Fruit fly (Drosophila melanogaster) whole organism, embryonic: ENCODE results near the gene CG4393.

ENCODE experiments used
- ATbp ChIP-seq: fragments of 200-800 bp; sonication (Bioruptor generic); optimal IDR thresholded peaks from 2 replicates; lab custom pipeline; 2017; ENCODE audit warnings: missing biosample characterization, mild to moderate bottlenecking, missing genetic modification characterization, missing genetic modification reagents
- Bdp1 ChIP-seq: fragments of 200-800 bp; sonication (Bioruptor generic); optimal IDR thresholded peaks from 3 replicates; lab custom pipeline; 2016; ENCODE audit warnings: missing biosample characterization, missing genetic modification characterization
- BtbVII ChIP-seq: fragments of 200-800 bp; sonication (Bioruptor generic); optimal IDR thresholded peaks from 3 replicates; lab custom pipeline; 2017; ENCODE audit warnings: missing biosample characterization, mild to moderate bottlenecking, missing genetic modification characterization
- CG10267 ChIP-seq: fragments of 200-800 bp; sonication (Bioruptor generic); optimal IDR thresholded peaks from 2 replicates; lab custom pipeline; 2018; ENCODE audit warnings: missing biosample characterization, mild to moderate bottlenecking, missing genetic modification characterization, moderate library complexity
- CG10274 ChIP-seq: fragments of 200-800 bp; sonication (Bioruptor generic); optimal IDR thresholded peaks from 3 replicates; lab custom pipeline; 2017; ENCODE audit warnings: missing biosample characterization, mild to moderate bottlenecking, missing genetic modification characterization
- CG12299 ChIP-seq: fragments of 200-800 bp; sonication (Bioruptor generic); optimal IDR thresholded peaks from 2 replicates; lab custom pipeline; 2018; ENCODE audit warnings: missing biosample characterization, mild to moderate bottlenecking, missing genetic modification characterization
- CG12744 ChIP-seq: fragments of 200-800 bp; sonication (Bioruptor generic); optimal IDR thresholded peaks from 2 replicates; lab custom pipeline; 2016; ENCODE audit warnings: missing biosample characterization, missing genetic modification characterization
- CG13424 ChIP-seq: fragments of 200-800 bp; sonication (Bioruptor generic); optimal IDR thresholded peaks from 2 replicates; lab custom pipeline; 2019; ENCODE audit warnings: missing biosample characterization, mild to moderate bottlenecking, missing genetic modification characterization, moderate library complexity
- CG15514 ChIP-seq: fragments of 200-800 bp; sonication (Bioruptor generic); optimal IDR thresholded peaks from 3 replicates; lab custom pipeline; 2017; ENCODE audit warnings: missing biosample characterization, missing genetic modification characterization, mild to moderate bottlenecking, moderate library complexity, missing genetic modification reagents
- CG17912 ChIP-seq: fragments of 200-800 bp; sonication (Bioruptor generic); optimal IDR thresholded peaks from 2 replicates; lab custom pipeline; 2018; ENCODE audit warnings: missing biosample characterization, mild to moderate bottlenecking, missing genetic modification characterization
- CG18011 ChIP-seq: fragments of 200-800 bp; sonication (Bioruptor generic); optimal IDR thresholded peaks from 2 replicates; lab custom pipeline; 2017; ENCODE audit warnings: missing biosample characterization, missing genetic modification characterization, mild to moderate bottlenecking, moderate library complexity, missing genotype
- CG4328 ChIP-seq: fragments of 200-800 bp; sonication (Bioruptor generic); optimal IDR thresholded peaks from 3 replicates; lab custom pipeline; 2017; ENCODE audit warnings: missing biosample characterization, missing genetic modification reagents, missing genetic modification characterization
- CG6254 ChIP-seq: fragments of 200-800 bp; sonication (Bioruptor generic); optimal IDR thresholded peaks from 3 replicates; lab custom pipeline; 2017; ENCODE audit warnings: mild to moderate bottlenecking, missing biosample characterization, missing genetic modification reagents, missing genetic modification characterization
- CG6272 ChIP-seq: fragments of 200-800 bp; sonication (Bioruptor generic); IDR thresholded peaks from 2 replicates; pipeline ENCODE4 v1.3.6; 2022; ENCODE audit warnings: missing biosample characterization, missing genetic modification characterization
- CG6813 ChIP-seq: fragments of 200-800 bp; sonication (Bioruptor generic); optimal IDR thresholded peaks from 2 replicates; lab custom pipeline; 2017; ENCODE audit warnings: missing biosample characterization, missing genetic modification characterization, mild to moderate bottlenecking, moderate library complexity, missing genetic modification reagents
- CG7271 ChIP-seq: fragments of 200-800 bp; sonication (Bioruptor generic); optimal IDR thresholded peaks from 2 replicates; lab custom pipeline; 2018; ENCODE audit warnings: missing biosample characterization, mild to moderate bottlenecking, missing genetic modification characterization, moderate library complexity
- CG7372 ChIP-seq: fragments of 200-800 bp; sonication (Bioruptor generic); IDR thresholded peaks from 2 replicates; pipeline ENCODE4 v1.3.6; 2022; ENCODE audit warnings: missing biosample characterization, missing genetic modification characterization
- CG8478 ChIP-seq: fragments of >200 bp; optimal IDR thresholded peaks from 2 replicates; lab custom pipeline; 2018
- CG8924 ChIP-seq: fragments of 200-800 bp; optimal IDR thresholded peaks from 3 replicates; lab custom pipeline; 2019; ENCODE audit warnings: missing biosample characterization, mild to moderate bottlenecking, missing genetic modification characterization, moderate library complexity
- Dbx ChIP-seq: fragments of 200-800 bp; sonication (Bioruptor generic); IDR thresholded peaks from 3 replicates; pipeline ENCODE4 v1.3.6; 2022; ENCODE audit warnings: missing biosample characterization, missing genetic modification characterization
- Dek ChIP-seq: fragments of 200-800 bp; sonication (Bioruptor generic); optimal IDR thresholded peaks from 3 replicates; lab custom pipeline; 2019; ENCODE audit warnings: missing biosample characterization, mild to moderate bottlenecking, missing genetic modification characterization, moderate library complexity
- Dip2 ChIP-seq: fragments of 200-800 bp; sonication (Bioruptor generic); IDR thresholded peaks from 2 replicates; pipeline ENCODE4 v1.3.6; 2022; ENCODE audit warnings: missing biosample characterization, missing genetic modification characterization
- Dip3 ChIP-seq: fragments of 200-800 bp; sonication (Bioruptor generic); optimal IDR thresholded peaks from 3 replicates; lab custom pipeline; 2016; ENCODE audit warnings: missing biosample characterization, missing genetic modification characterization
- Doc2 ChIP-seq: fragments of 200-800 bp; sonication (Bioruptor generic); IDR thresholded peaks from 2 replicates; pipeline ENCODE4 v1.3.6; 2022; ENCODE audit warnings: missing biosample characterization, missing genetic modification characterization
- ERR ChIP-seq: fragments of 200-800 bp; sonication (Bioruptor generic); optimal IDR thresholded peaks from 2 replicates; lab custom pipeline; 2016; ENCODE audit warnings: missing biosample characterization, missing genetic modification characterization
- Fer1 ChIP-seq: fragments of 200-800 bp; sonication (Bioruptor generic); optimal IDR thresholded peaks from 2 replicates; lab custom pipeline; 2017; ENCODE audit warnings: missing biosample characterization, mild to moderate bottlenecking, missing genetic modification characterization
- HLH54F ChIP-seq: fragments of 200-800 bp; sonication (Bioruptor generic); optimal IDR thresholded peaks from 3 replicates; lab custom pipeline; 2016; ENCODE audit warnings: missing biosample characterization, missing genetic modification characterization
- Hand ChIP-seq: fragments of 200-800 bp; sonication (Bioruptor generic); optimal IDR thresholded peaks from 2 replicates; lab custom pipeline; 2017; ENCODE audit warnings: mild to moderate bottlenecking, missing biosample characterization, missing genetic modification reagents, missing genetic modification characterization
- Hey ChIP-seq: fragments of 200-800 bp; sonication (Bioruptor generic); optimal IDR thresholded peaks from 3 replicates; lab custom pipeline; 2018; ENCODE audit warnings: missing biosample characterization, mild to moderate bottlenecking, missing genetic modification characterization
- Jarid2 ChIP-seq: fragments of 200-800 bp; sonication (Bioruptor generic); optimal IDR thresholded peaks from 3 replicates; lab custom pipeline; 2017; ENCODE audit warnings: mild to moderate bottlenecking, missing biosample characterization, missing genetic modification reagents, missing genetic modification characterization
- Meics ChIP-seq: fragments of 200-800 bp; sonication (Bioruptor generic); optimal IDR thresholded peaks from 2 replicates; lab custom pipeline; 2017; ENCODE audit warnings: missing biosample characterization, mild to moderate bottlenecking, missing genetic modification characterization
- NC2α ChIP-seq: fragments of 200-800 bp; sonication (Bioruptor generic); optimal IDR thresholded peaks from 2 replicates; lab custom pipeline; 2016; ENCODE audit warnings: missing biosample characterization, missing genetic modification characterization
- Sry-β ChIP-seq: fragments of 200-800 bp; sonication (Bioruptor generic); optimal IDR thresholded peaks from 2 replicates; lab custom pipeline; 2018; ENCODE audit warnings: missing biosample characterization, mild to moderate bottlenecking, missing genetic modification characterization, moderate library complexity
- TFAM ChIP-seq: fragments of 200-800 bp; sonication (Bioruptor generic); optimal IDR thresholded peaks from 2 replicates; lab custom pipeline; 2017; ENCODE audit warnings: missing biosample characterization, missing genetic modification characterization, inconsistent platforms
- Taf1 ChIP-seq: fragments of 200-800 bp; sonication (Bioruptor generic); IDR thresholded peaks from 2 replicates; pipeline ENCODE4 v1.3.6; 2022; ENCODE audit warnings: missing biosample characterization, missing genetic modification characterization
- ash1 ChIP-seq: fragments of 200-800 bp; sonication (Bioruptor generic); optimal IDR thresholded peaks from 2 replicates; lab custom pipeline; 2018; ENCODE audit warnings: missing biosample characterization, mild to moderate bottlenecking, missing genetic modification characterization
- bowl ChIP-seq: fragments of 200-800 bp; sonication (Bioruptor generic); IDR thresholded peaks from 2 replicates; pipeline ENCODE4 v1.3.6; 2022; ENCODE audit warnings: missing biosample characterization, missing genetic modification characterization
- da ChIP-seq: fragments of 200-800 bp; sonication (Bioruptor generic); optimal IDR thresholded peaks from 2 replicates; lab custom pipeline; 2016; ENCODE audit warnings: missing biosample characterization, missing genetic modification characterization
- emc ChIP-seq: fragments of 200-800 bp; sonication (Bioruptor generic); optimal IDR thresholded peaks from 2 replicates; lab custom pipeline; 2016; ENCODE audit warnings: missing biosample characterization, missing genetic modification characterization
- en ChIP-seq: fragments of 200-800 bp; sonication (Bioruptor generic); optimal IDR thresholded peaks from 2 replicates; lab custom pipeline; 2016; ENCODE audit warnings: missing biosample characterization, missing genetic modification characterization
- exex ChIP-seq: fragments of 200-800 bp; sonication (Bioruptor generic); optimal IDR thresholded peaks from 4 replicates; lab custom pipeline; 2018; ENCODE audit warnings: missing biosample characterization, mild to moderate bottlenecking, missing genetic modification characterization, moderate library complexity
- lov ChIP-seq, 2 experiments: fragments of 200-800 bp in 1 of 2; fragments of >200 bp in 1 of 2; sonication (Bioruptor generic) in 1 of 2; IDR thresholded peaks in 1 of 2; optimal IDR thresholded peaks in 1 of 2; 2 replicates in 1 of 2; 3 replicates in 1 of 2; pipeline versions ENCODE4 v1.3.6 to Lab custom; 2017 to 2022; ENCODE audit warnings: missing biosample characterization in 1 of 2, missing genetic modification characterization in 1 of 2
- nau ChIP-seq: fragments of 200-800 bp; sonication (Bioruptor generic); optimal IDR thresholded peaks from 3 replicates; lab custom pipeline; 2017; ENCODE audit warnings: missing biosample characterization, mild to moderate bottlenecking, missing genetic modification characterization, missing genetic modification reagents
- nerfin-2 ChIP-seq: fragments of 200-800 bp; sonication (Bioruptor generic); IDR thresholded peaks from 2 replicates; pipeline ENCODE4 v1.3.6; 2022; ENCODE audit warnings: missing biosample characterization, missing genetic modification characterization; ENCODE audit not compliant: partially characterized antibody
- pros ChIP-seq: fragments of 200-800 bp; sonication (Bioruptor generic); optimal IDR thresholded peaks from 3 replicates; lab custom pipeline; 2019; ENCODE audit warnings: missing biosample characterization, mild to moderate bottlenecking, missing genetic modification characterization, moderate library complexity
- shn ChIP-seq: fragments of 200-800 bp; sonication (Bioruptor generic); optimal IDR thresholded peaks from 3 replicates; lab custom pipeline; 2016; ENCODE audit warnings: missing biosample characterization, missing genetic modification characterization
- sob ChIP-seq: fragments of 200-800 bp; sonication (Bioruptor generic); IDR thresholded peaks from 2 replicates; pipeline ENCODE4 v1.3.6; 2022; ENCODE audit warnings: missing biosample characterization, missing genetic modification characterization
- tio ChIP-seq: fragments of 200-800 bp; sonication (Bioruptor generic); optimal IDR thresholded peaks from 2 replicates; lab custom pipeline; 2017; ENCODE audit warnings: missing biosample characterization, missing genetic modification characterization, inconsistent platforms
- unpg ChIP-seq: fragments of 200-800 bp; sonication (Bioruptor generic); optimal IDR thresholded peaks from 3 replicates; lab custom pipeline; 2018; ENCODE audit warnings: missing biosample characterization, mild to moderate bottlenecking, missing genetic modification characterization, moderate library complexity
- wdn ChIP-seq: fragments of 200-800 bp; sonication (Bioruptor generic); IDR thresholded peaks from 2 replicates; pipeline ENCODE4 v1.3.6; 2022; ENCODE audit warnings: missing biosample characterization, missing genetic modification characterization

The CG4393 gene

dm6 chr3R:23343707-23344310 lies 40.8 kb downstream of the CG4393 start (continued):
- TF ChIP-seq CG17912 (GFP tag; lab: Kevin White, UChicago) (no peak), bowl (GFP tag; lab: Robert Waterston, UW) (no peak), CG10274 (GFP tag; lab: Kevin White, UChicago) (no peak), BtbVII (no peak), ATbp (GFP tag; lab: Kevin White, UChicago) (no peak), Meics (no peak), tio (GFP tag; lab: Kevin White, UChicago) (no peak), CG18011 (GFP tag; lab: Kevin White, UChicago) (no peak), CG6254 (no peak), sob (GFP tag; lab: Robert Waterston, UW) (no peak), wdn (GFP tag; lab: Robert Waterston, UW) (no peak), ash1 (no peak), TFAM (GFP tag; lab: Kevin White, UChicago) (no peak), nau (GFP tag; lab: Kevin White, UChicago) (no peak), CG12299 (tag; lab: Kevin White, UChicago) (no peak), CG7271 (tag; lab: Kevin White, UChicago) (no peak), CG8478 (lab: Kevin White, UChicago) (peak; percentile 72), pros (GFP tag; lab: Kevin White, UChicago) (peak; percentile 88), Jarid2 (no peak), Taf1 (GFP tag; lab: Robert Waterston, UW) (no peak), Fer1 (GFP tag; lab: Kevin White, UChicago) (no peak), CG12744 (GFP tag; lab: Kevin White, UChicago) (no peak), Dek (tag; lab: Kevin White, UChicago) (no peak), CG4328 (GFP tag; lab: Kevin White, UChicago) (no peak), en (GFP tag; lab: Kevin White, UChicago) (no peak), Dip3 (GFP tag; lab: Kevin White, UChicago) (no peak), Sry-β (GFP tag; lab: Kevin White, UChicago) (no peak), CG13424 (no peak), Hey (tag; lab: Kevin White, UChicago) (no peak), HLH54F (GFP tag; lab: Kevin White, UChicago) (no peak), da (GFP tag; lab: Kevin White, UChicago) (no peak), NC2α (GFP tag; lab: Kevin White, UChicago) (no peak), lov (optimal IDR thresholded peaks at IDR 0.05; lab: Kevin White, UChicago) (no peak), lov (GFP tag; IDR thresholded peaks at IDR 0.05; lab: Robert Waterston, UW) (peak; percentile 65; the same call in 1 of the 3 replicates), CG8924 (tag; lab: Kevin White, UChicago) (peak; percentile 7), CG15514 (GFP tag; lab: Kevin White, UChicago) (no peak), Dip2 (no peak), shn (GFP tag; lab: Kevin White, UChicago) (no peak), CG10267 (tag; lab: Kevin White, UChicago) (no peak), CG6813 (GFP tag; lab: Kevin White, UChicago) (no peak), Doc2 (GFP tag; lab: Robert Waterston, UW) (no peak), emc (no peak), unpg (no peak), exex (tag; lab: Kevin White, UChicago) (no peak), nerfin-2 (GFP tag; lab: Robert Waterston, UW) (no peak), Dbx (GFP tag; lab: Robert Waterston, UW) (no peak), Bdp1 (GFP tag; lab: Kevin White, UChicago) (no peak), Hand (GFP tag; lab: Kevin White, UChicago) (no peak), CG7372 (GFP tag; lab: Robert Waterston, UW) (no peak), CG6272 (no peak), ERR (GFP tag; lab: Kevin White, UChicago) (no peak)
